Worm (Caenorhabditis elegans) whole organism, young adult: ENCODE results near the gene srx-16.

ENCODE experiments used
- Y79H2A.3 ChIP-seq: fragments of 200-800 bp; sonication (Bioruptor generic); conservative IDR thresholded peaks from 2 replicates; pipeline ENCODE4 v1.3.6; 2022; ENCODE audit warnings: missing genetic modification reagents, missing genetic modification characterization, missing compliant biosample characterization
- pha-4 ChIP-seq: fragments of 150-350 bp; sonication (generic microtip); optimal IDR thresholded peaks from 2 replicates; lab custom pipeline; 2014; ENCODE audit warnings: missing biosample characterization, missing genetic modification reagents, missing genetic modification characterization
- rpc-1 ChIP-seq, 2 experiments: fragments of 150-350 bp in 1 of 2; sonication (generic microtip) in 1 of 2; optimal IDR thresholded peaks; 2 replicates each; lab custom pipeline; 2014 to 2018; ENCODE audit warnings: missing biosample characterization in 1 of 2, missing genetic modification characterization in 1 of 2, missing genetic modification reagents in 1 of 2, missing genotype in 1 of 2
- ztf-18 ChIP-seq: sonication (generic microtip); optimal IDR thresholded peaks from 2 replicates; lab custom pipeline; 2016; ENCODE audit warnings: missing genotype, mild to moderate bottlenecking, missing genetic modification characterization, missing compliant biosample characterization

DNA sequence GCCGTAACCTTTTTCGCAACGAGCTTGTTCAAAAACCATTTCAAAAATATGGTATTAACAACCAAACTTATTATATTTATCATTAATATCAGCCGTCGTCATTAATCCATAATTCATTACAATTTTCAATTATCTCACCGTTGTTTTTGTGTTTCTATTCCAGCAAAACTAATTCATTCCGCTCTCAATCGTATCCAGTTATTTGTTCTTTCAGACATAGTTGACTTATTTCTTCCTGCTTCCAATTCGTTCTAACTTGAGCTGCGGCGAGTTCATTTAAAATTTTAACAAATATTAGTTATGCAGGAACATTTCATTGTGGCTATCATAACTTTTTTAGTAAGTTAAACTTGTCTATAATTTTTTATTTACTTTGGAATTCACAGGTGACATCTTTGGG, at the start of gene srx-16:
- TF ChIP-seq ztf-18 (tag; lab: Kevin White, UChicago) (no peak), Y79H2A.3 (no peak), pha-4 (tag; lab: Kevin White, UChicago) (no peak), rpc-1 (optimal IDR thresholded peaks at IDR 0.05; lab: Kevin White, UChicago) (no peak), rpc-1 (tag; optimal IDR thresholded peaks at IDR 0.05; lab: Kevin White, UChicago) (no peak)
